Worm (Caenorhabditis elegans) whole organism, late embryonic: ENCODE data around the gene F19B10.4.

Source experiments
- C38D4.7 ChIP-seq: fragments of 200-800 bp; sonication (Bioruptor generic); optimal IDR thresholded peaks from 2 replicates; lab custom pipeline; 2018; ENCODE audit warnings: mild to moderate bottlenecking, missing genetic modification characterization, moderate library complexity, missing compliant biosample characterization
- K02D7.2 ChIP-seq: sonication (generic microtip); optimal IDR thresholded peaks from 2 replicates; lab custom pipeline; 2017; ENCODE audit warnings: mild to moderate bottlenecking, missing genetic modification characterization, missing compliant biosample characterization
- T23F11.4 ChIP-seq: fragments of 200-800 bp; sonication (Bioruptor generic); optimal IDR thresholded peaks from 2 replicates; lab custom pipeline; 2018; ENCODE audit warnings: mild to moderate bottlenecking, missing genetic modification characterization, missing compliant biosample characterization
- Y22D7AL.16 ChIP-seq: sonication (generic microtip); optimal IDR thresholded peaks from 2 replicates; lab custom pipeline; 2016; ENCODE audit warnings: missing genetic modification characterization, missing compliant biosample characterization
- ahr-1 ChIP-seq: sonication (generic microtip); optimal IDR thresholded peaks from 2 replicates; lab custom pipeline; 2016; ENCODE audit warnings: missing genetic modification characterization, missing compliant biosample characterization
- ama-1 ChIP-seq: fragments of 150-350 bp; optimal IDR thresholded peaks from 2 replicates; lab custom pipeline; 2014
- ceh-19 ChIP-seq: fragments of 200-800 bp; sonication (Bioruptor generic); optimal IDR thresholded peaks from 2 replicates; lab custom pipeline; 2018; ENCODE audit warnings: mild to moderate bottlenecking, missing genetic modification characterization, missing compliant biosample characterization
- ceh-31 ChIP-seq: sonication (generic microtip); optimal IDR thresholded peaks from 2 replicates; lab custom pipeline; 2016; ENCODE audit warnings: missing genetic modification characterization, missing compliant biosample characterization
- ceh-34 ChIP-seq: sonication (generic microtip); optimal IDR thresholded peaks from 2 replicates; lab custom pipeline; 2016; ENCODE audit warnings: mild to moderate bottlenecking, missing genetic modification characterization, missing compliant biosample characterization
- ceh-45 ChIP-seq: fragments of 200-800 bp; sonication (Bioruptor generic); IDR thresholded peaks from 2 replicates; pipeline ENCODE4 v1.3.6; 2022; ENCODE audit warnings: missing genetic modification reagents, missing genetic modification characterization, missing compliant biosample characterization
- ceh-48 ChIP-seq: sonication (generic microtip); optimal IDR thresholded peaks from 2 replicates; lab custom pipeline; 2016; ENCODE audit warnings: missing genetic modification characterization, inconsistent platforms, missing compliant biosample characterization
- ceh-9 ChIP-seq: sonication (generic microtip); optimal IDR thresholded peaks from 2 replicates; lab custom pipeline; 2016; ENCODE audit warnings: mild to moderate bottlenecking, missing genetic modification characterization, inconsistent platforms, missing compliant biosample characterization
- dmd-4 ChIP-seq: sonication (generic microtip); optimal IDR thresholded peaks from 2 replicates; lab custom pipeline; 2016; ENCODE audit warnings: borderline replicate concordance, missing genetic modification characterization, missing compliant biosample characterization
- dve-1 ChIP-seq: sonication (generic microtip); optimal IDR thresholded peaks from 2 replicates; lab custom pipeline; 2017; ENCODE audit warnings: antibody characterized with exemption, mild to moderate bottlenecking, missing genetic modification characterization, missing compliant biosample characterization
- elt-2 ChIP-seq: sonication (generic microtip); optimal IDR thresholded peaks from 2 replicates; lab custom pipeline; 2016; ENCODE audit warnings: missing genetic modification reagents, missing genetic modification characterization, missing compliant biosample characterization
- elt-4 ChIP-seq: sonication (generic microtip); optimal IDR thresholded peaks from 2 replicates; lab custom pipeline; 2016; ENCODE audit warnings: missing genetic modification characterization, missing compliant biosample characterization
- ets-4 ChIP-seq: sonication (generic microtip); optimal IDR thresholded peaks from 2 replicates; lab custom pipeline; 2016; ENCODE audit warnings: missing genetic modification characterization, missing compliant biosample characterization
- eyg-1 ChIP-seq: sonication (generic microtip); optimal IDR thresholded peaks from 2 replicates; lab custom pipeline; 2016; ENCODE audit warnings: missing genotype, missing genetic modification characterization, missing compliant biosample characterization
- hlh-13 ChIP-seq: fragments of 200-800 bp; sonication (Bioruptor generic); optimal IDR thresholded peaks from 2 replicates; lab custom pipeline; 2018; ENCODE audit warnings: mild to moderate bottlenecking, missing genetic modification characterization, missing compliant biosample characterization
- lim-6 ChIP-seq: sonication (generic microtip); optimal IDR thresholded peaks from 2 replicates; lab custom pipeline; 2016; ENCODE audit warnings: missing genetic modification characterization, missing compliant biosample characterization
- lin-11 ChIP-seq: fragments of 200-800 bp; sonication (Bioruptor generic); optimal IDR thresholded peaks from 2 replicates; lab custom pipeline; 2018; ENCODE audit warnings: mild to moderate bottlenecking, missing genetic modification characterization, missing compliant biosample characterization
- nfya-1 ChIP-seq: sonication (generic microtip); optimal IDR thresholded peaks from 2 replicates; lab custom pipeline; 2017; ENCODE audit warnings: missing genetic modification characterization, mild to moderate bottlenecking, missing compliant biosample characterization, antibody characterized with exemption, moderate library complexity
- nhr-11 ChIP-seq: fragments of 150-350 bp; optimal IDR thresholded peaks from 2 replicates; lab custom pipeline; 2014; ENCODE audit warnings: missing biosample characterization, missing genetic modification characterization
- nhr-232 ChIP-seq: sonication (generic microtip); optimal IDR thresholded peaks from 2 replicates; lab custom pipeline; 2016; ENCODE audit warnings: missing genetic modification characterization, missing compliant biosample characterization
- npax-4 ChIP-seq: sonication (generic microtip); optimal IDR thresholded peaks from 2 replicates; lab custom pipeline; 2016; ENCODE audit warnings: missing genetic modification characterization, missing compliant biosample characterization
- odd-2 ChIP-seq: sonication (generic microtip); optimal IDR thresholded peaks from 2 replicates; lab custom pipeline; 2017; ENCODE audit warnings: antibody characterized with exemption, mild to moderate bottlenecking, missing genetic modification characterization, missing compliant biosample characterization
- pax-1 ChIP-seq: fragments of 150-350 bp; optimal IDR thresholded peaks from 2 replicates; lab custom pipeline; 2014; ENCODE audit warnings: missing biosample characterization, missing genetic modification characterization
- pha-2 ChIP-seq: sonication (generic microtip); optimal IDR thresholded peaks from 2 replicates; lab custom pipeline; 2017; ENCODE audit warnings: mild to moderate bottlenecking, missing genetic modification characterization, missing compliant biosample characterization
- pha-4 ChIP-seq: fragments of 150-350 bp; optimal IDR thresholded peaks from 2 replicates; lab custom pipeline; 2018; ENCODE audit warnings: missing biosample characterization, missing genetic modification reagents, missing genetic modification characterization
- pros-1 ChIP-seq: fragments of 150-350 bp; optimal IDR thresholded peaks from 2 replicates; lab custom pipeline; 2014; ENCODE audit warnings: missing biosample characterization, missing genetic modification reagents, missing genetic modification characterization
- ref-2 ChIP-seq: sonication (generic microtip); optimal IDR thresholded peaks from 2 replicates; lab custom pipeline; 2016; ENCODE audit warnings: missing genetic modification characterization, missing compliant biosample characterization
- sox-2 ChIP-seq: fragments of 200-800 bp; sonication (Bioruptor generic); IDR thresholded peaks from 2 replicates; pipeline ENCODE4 v1.3.6; 2022; ENCODE audit warnings: missing genetic modification reagents, missing genetic modification characterization, missing compliant biosample characterization
- syd-9 ChIP-seq: sonication (generic microtip); optimal IDR thresholded peaks from 2 replicates; lab custom pipeline; 2016; ENCODE audit warnings: mild to moderate bottlenecking, missing genetic modification characterization, moderate library complexity, missing compliant biosample characterization
- tbx-2 ChIP-seq: sonication (generic microtip); optimal IDR thresholded peaks from 2 replicates; lab custom pipeline; 2016; ENCODE audit warnings: missing genetic modification characterization, missing compliant biosample characterization
- ttx-3 ChIP-seq: sonication (generic microtip); optimal IDR thresholded peaks from 2 replicates; lab custom pipeline; 2016; ENCODE audit warnings: missing genetic modification reagents, missing genetic modification characterization, missing compliant biosample characterization
- unc-42 ChIP-seq: sonication (generic microtip); optimal IDR thresholded peaks from 2 replicates; lab custom pipeline; 2016; ENCODE audit warnings: missing genotype, missing genetic modification characterization, missing compliant biosample characterization
- unc-86 ChIP-seq: sonication (generic microtip); optimal IDR thresholded peaks from 2 replicates; lab custom pipeline; 2016; ENCODE audit warnings: missing genetic modification characterization, missing compliant biosample characterization

F19B10.4 gene

ce11 chrII:3622014-3622413 lies 37.9 kb upstream of the F19B10.4 start, which contains the start of gene M151.7 (continued):
- TF ChIP-seq lin-11 (tag; lab: Kevin White, UChicago), result no peak

ce11 chrII:3626872-3627271 lies 33.0 kb upstream of the F19B10.4 start, which contains the start of gene M151.3:
TSS of gene M151.3 (plus strand) at chrII:3627172.
- no peak for TF ChIP-seq ref-2 (tag; lab: Kevin White, UChicago)
- no peak for TF ChIP-seq ceh-34 (tag; lab: Kevin White, UChicago)
- TF ChIP-seq syd-9 (tag; lab: Kevin White, UChicago), result no peak
- no peak for TF ChIP-seq C38D4.7
- TF ChIP-seq lim-6 (tag; lab: Kevin White, UChicago), result no peak
- TF ChIP-seq sox-2 (GFP tag; lab: Robert Waterston, UW), result no peak
- no peak for TF ChIP-seq pha-4 (tag; lab: Kevin White, UChicago)

ce11 chrII:3630810-3631209 lies 29.1 kb upstream of the F19B10.4 start, which contains the start of gene M151.2:
TSS of gene M151.2 (plus strand) at chrII:3631110.
- no peak for TF ChIP-seq K02D7.2 (tag; lab: Kevin White, UChicago)
- TF ChIP-seq npax-4, result no peak
- no peak for TF ChIP-seq pha-2 (tag; lab: Kevin White, UChicago)
- no peak for TF ChIP-seq ama-1 (lab: Kevin White, UChicago)
- TF ChIP-seq hlh-13 (GFP tag; lab: Kevin White, UChicago), result no peak
- TF ChIP-seq eyg-1 (tag; lab: Kevin White, UChicago), result no peak
- no peak for TF ChIP-seq ahr-1
- TF ChIP-seq syd-9 (tag; lab: Kevin White, UChicago), result no peak
- TF ChIP-seq nhr-11 (tag; lab: Kevin White, UChicago), result no peak
- TF ChIP-seq ets-4 (tag; lab: Kevin White, UChicago), result no peak
- no peak for TF ChIP-seq ceh-45 (GFP tag; lab: Robert Waterston, UW)
- TF ChIP-seq nfya-1 (tag; lab: Kevin White, UChicago), result no peak
- TF ChIP-seq pax-1 (tag; lab: Kevin White, UChicago), result no peak
- TF ChIP-seq pros-1, result no peak
- TF ChIP-seq ceh-31 (tag; lab: Kevin White, UChicago), result no peak

- TF ChIP-seq ref-2 (tag; lab: Kevin White, UChicago) (no peak), elt-4 (no peak), T23F11.4 (GFP tag; lab: Kevin White, UChicago) (no peak), unc-42 (tag; lab: Kevin White, UChicago) (no peak), pha-4 (tag; lab: Kevin White, UChicago) (no peak), ttx-3 (tag; lab: Kevin White, UChicago) (no peak), nhr-232 (tag; lab: Kevin White, UChicago) (no peak), ceh-9 (tag; lab: Kevin White, UChicago) (no peak), unc-86 (tag; lab: Kevin White, UChicago) (no peak), npax-4 (no peak), ceh-45 (GFP tag; lab: Robert Waterston, UW) (no peak), ceh-48 (tag; lab: Kevin White, UChicago) (no peak), tbx-2 (tag; lab: Kevin White, UChicago) (no peak)
Observed at ce11 chrII:3634765-3635164, 25.1 kb upstream of the F19B10.4 start.

- TF ChIP-seq Y22D7AL.16 (tag; lab: Kevin White, UChicago), result no peak
- TF ChIP-seq unc-86 (tag; lab: Kevin White, UChicago), result no peak
- TF ChIP-seq pha-2 (tag; lab: Kevin White, UChicago), result no peak
- no peak for TF ChIP-seq odd-2 (tag; lab: Kevin White, UChicago)
- TF ChIP-seq dmd-4 (tag; lab: Kevin White, UChicago), result no peak
- no peak for TF ChIP-seq ceh-34 (tag; lab: Kevin White, UChicago)
- no peak for TF ChIP-seq elt-2 (tag; lab: Kevin White, UChicago)
- TF ChIP-seq ceh-19 (GFP tag; lab: Kevin White, UChicago), result no peak
- TF ChIP-seq dve-1 (tag; lab: Kevin White, UChicago), result no peak
Observed at ce11 chrII:3639238-3639637, 20.6 kb upstream of the F19B10.4 start, which contains the start of gene fbxb-31. TSS of gene fbxb-31 (minus strand) at chrII:3639338.
